Fruit fly (Drosophila melanogaster) whole organism, embryonic: ENCODE results near the gene Hsp70Aa.

Experiments
- Bgb ChIP-seq: fragments of 200-800 bp; sonication (Bioruptor generic); IDR thresholded peaks from 2 replicates; pipeline ENCODE4 v1.3.6; 2022; ENCODE audit warnings: missing biosample characterization, missing genetic modification characterization; ENCODE audit not compliant: partially characterized antibody
- CG10147 ChIP-seq: fragments of 200-800 bp; sonication (Bioruptor generic); optimal IDR thresholded peaks from 2 replicates; lab custom pipeline; 2019; ENCODE audit warnings: missing biosample characterization, mild to moderate bottlenecking, missing genetic modification characterization, moderate library complexity
- CG1024 ChIP-seq: fragments of 200-800 bp; sonication (Bioruptor generic); IDR thresholded peaks from 2 replicates; pipeline ENCODE4 v1.3.6; 2022; ENCODE audit warnings: missing biosample characterization, missing genetic modification characterization
- CG10565 ChIP-seq: fragments of 200-800 bp; sonication (Bioruptor generic); optimal IDR thresholded peaks from 3 replicates; lab custom pipeline; 2016; ENCODE audit warnings: missing biosample characterization, mild to moderate bottlenecking, missing genetic modification characterization
- CG11695 ChIP-seq: fragments of 200-800 bp; sonication (Bioruptor generic); IDR thresholded peaks from 3 replicates; pipeline ENCODE4 v1.3.6; 2022; ENCODE audit warnings: missing biosample characterization, missing genetic modification characterization
- CG1233 ChIP-seq: fragments of 200-800 bp; sonication (Bioruptor generic); optimal IDR thresholded peaks from 4 replicates; lab custom pipeline; 2018; ENCODE audit warnings: missing biosample characterization, mild to moderate bottlenecking, missing genetic modification characterization
- CG13123 ChIP-seq: fragments of 200-800 bp; sonication (Bioruptor generic); optimal IDR thresholded peaks from 2 replicates; lab custom pipeline; 2016; ENCODE audit warnings: missing biosample characterization, missing genetic modification characterization
- CG1647 ChIP-seq: fragments of 200-800 bp; sonication (Bioruptor generic); optimal IDR thresholded peaks from 3 replicates; lab custom pipeline; 2016; ENCODE audit warnings: missing biosample characterization, missing genetic modification characterization
- CG2116 ChIP-seq: fragments of 200-800 bp; sonication (Bioruptor generic); optimal IDR thresholded peaks from 3 replicates; lab custom pipeline; 2018; ENCODE audit warnings: missing biosample characterization, mild to moderate bottlenecking, missing genetic modification characterization
- CG2129 ChIP-seq: fragments of 200-800 bp; sonication (Bioruptor generic); IDR thresholded peaks from 2 replicates; pipeline ENCODE4 v1.3.6; 2022; ENCODE audit warnings: missing biosample characterization, missing genetic modification characterization; ENCODE audit not compliant: partially characterized antibody
- CG31224 ChIP-seq: fragments of 200-800 bp; sonication (Bioruptor generic); IDR thresholded peaks from 2 replicates; pipeline ENCODE4 v1.3.6; 2022; ENCODE audit warnings: missing biosample characterization, missing genetic modification characterization
- CG31365 ChIP-seq: fragments of 200-800 bp; sonication (Bioruptor generic); optimal IDR thresholded peaks from 2 replicates; lab custom pipeline; 2018; ENCODE audit warnings: missing biosample characterization, mild to moderate bottlenecking, missing genetic modification characterization
- CG3163 ChIP-seq: fragments of 200-800 bp; sonication (Bioruptor generic); optimal IDR thresholded peaks from 3 replicates; lab custom pipeline; 2016; ENCODE audit warnings: missing biosample characterization, missing genetic modification characterization
- CG4424 ChIP-seq: fragments of 200-800 bp; sonication (Bioruptor generic); optimal IDR thresholded peaks from 3 replicates; lab custom pipeline; 2016; ENCODE audit warnings: missing biosample characterization, missing genetic modification characterization
- CG7556 ChIP-seq: fragments of 200-800 bp; sonication (Bioruptor generic); optimal IDR thresholded peaks from 2 replicates; lab custom pipeline; 2017; ENCODE audit warnings: missing biosample characterization, mild to moderate bottlenecking, missing genetic modification characterization
- CG8944 ChIP-seq: fragments of 200-800 bp; sonication (Bioruptor generic); optimal IDR thresholded peaks from 3 replicates; lab custom pipeline; 2016; ENCODE audit warnings: missing biosample characterization, missing genetic modification characterization
- Dek ChIP-seq: fragments of 200-800 bp; sonication (Bioruptor generic); optimal IDR thresholded peaks from 3 replicates; lab custom pipeline; 2019; ENCODE audit warnings: missing biosample characterization, mild to moderate bottlenecking, missing genetic modification characterization, moderate library complexity
- Dfd ChIP-seq, 2 experiments: fragments of >200 bp; optimal IDR thresholded peaks; 2 replicates each; lab custom pipeline; 2017; ENCODE audit warnings: missing biosample characterization in 2 of 2, missing genetic modification characterization in 2 of 2
- Eip74EF ChIP-seq, 2 experiments: fragments of 200-800 bp in 1 of 2; fragments of >200 bp in 1 of 2; sonication (Bioruptor generic) in 1 of 2; optimal IDR thresholded peaks; 2 replicates each; lab custom pipeline; 2017 to 2019; ENCODE audit warnings: missing biosample characterization in 2 of 2, missing genetic modification characterization in 2 of 2, mild to moderate bottlenecking in 1 of 2, moderate library complexity in 1 of 2
- HLH3B ChIP-seq: fragments of 200-800 bp; sonication (Bioruptor generic); IDR thresholded peaks from 2 replicates; pipeline ENCODE4 v1.3.6; 2022; ENCODE audit warnings: missing biosample characterization, missing genetic modification characterization
- Hand ChIP-seq: fragments of 200-800 bp; sonication (Bioruptor generic); optimal IDR thresholded peaks from 2 replicates; lab custom pipeline; 2017; ENCODE audit warnings: mild to moderate bottlenecking, missing biosample characterization, missing genetic modification reagents, missing genetic modification characterization
- Hr78 ChIP-seq, 2 experiments: fragments of 200-800 bp in 1 of 2; fragments of >200 bp in 1 of 2; sonication (Bioruptor generic) in 1 of 2; optimal IDR thresholded peaks; 2 replicates each; lab custom pipeline; 2017 to 2019; ENCODE audit warnings: missing biosample characterization in 2 of 2, missing genetic modification characterization in 2 of 2, mild to moderate bottlenecking in 1 of 2, moderate library complexity in 1 of 2
- Hsf ChIP-seq: fragments of 200-800 bp; sonication (Bioruptor generic); optimal IDR thresholded peaks from 3 replicates; lab custom pipeline; 2016; ENCODE audit warnings: missing biosample characterization, missing genetic modification characterization
- Oaz ChIP-seq: fragments of 200-800 bp; sonication (Bioruptor generic); IDR thresholded peaks from 2 replicates; pipeline ENCODE4 v1.3.6; 2022; ENCODE audit warnings: missing biosample characterization, missing genetic modification characterization
- PHDP ChIP-seq: fragments of 200-800 bp; sonication (Bioruptor generic); optimal IDR thresholded peaks from 3 replicates; lab custom pipeline; 2018; ENCODE audit warnings: missing biosample characterization, mild to moderate bottlenecking, missing genetic modification characterization, moderate library complexity
- Ravus ChIP-seq: fragments of 200-800 bp; sonication (Bioruptor generic); IDR thresholded peaks from 2 replicates; pipeline ENCODE4 v1.3.6; 2022; ENCODE audit warnings: missing biosample characterization, missing genetic modification characterization
- Side ChIP-seq: fragments of 200-800 bp; sonication (Bioruptor generic); optimal IDR thresholded peaks from 2 replicates; lab custom pipeline; 2016; ENCODE audit warnings: missing biosample characterization, missing genetic modification characterization
- Sox102F ChIP-seq: fragments of 200-800 bp; sonication (Bioruptor generic); optimal IDR thresholded peaks from 2 replicates; lab custom pipeline; 2018; ENCODE audit warnings: missing biosample characterization, mild to moderate bottlenecking, missing genetic modification characterization, moderate library complexity
- Ssrp ChIP-seq: fragments of 200-800 bp; sonication (Bioruptor generic); optimal IDR thresholded peaks from 2 replicates; lab custom pipeline; 2018; ENCODE audit warnings: missing biosample characterization, mild to moderate bottlenecking, missing genetic modification characterization, moderate library complexity
- ac ChIP-seq: fragments of 200-800 bp; sonication (Bioruptor generic); optimal IDR thresholded peaks from 3 replicates; lab custom pipeline; 2017; ENCODE audit warnings: missing biosample characterization, mild to moderate bottlenecking, missing genetic modification characterization
- ato ChIP-seq: fragments of 200-800 bp; sonication (Bioruptor generic); IDR thresholded peaks from 2 replicates; pipeline ENCODE4 v1.3.6; 2022; ENCODE audit warnings: missing biosample characterization, missing genetic modification characterization; ENCODE audit not compliant: partially characterized antibody
- bbx ChIP-seq: fragments of 200-800 bp; sonication (Bioruptor generic); IDR thresholded peaks from 2 replicates; pipeline ENCODE4 v1.3.6; 2022; ENCODE audit warnings: missing biosample characterization, missing genetic modification characterization; ENCODE audit not compliant: partially characterized antibody
- caup ChIP-seq: fragments of 200-800 bp; sonication (Bioruptor generic); optimal IDR thresholded peaks from 3 replicates; lab custom pipeline; 2017; ENCODE audit warnings: missing biosample characterization, mild to moderate bottlenecking, missing genetic modification characterization, moderate library complexity; ENCODE audit not compliant: severe bottlenecking
- cg ChIP-seq: fragments of 200-800 bp; sonication (Bioruptor generic); optimal IDR thresholded peaks from 3 replicates; lab custom pipeline; 2019; ENCODE audit warnings: missing biosample characterization, mild to moderate bottlenecking, missing genetic modification characterization, moderate library complexity
- corto ChIP-seq: fragments of 200-800 bp; sonication (Bioruptor generic); optimal IDR thresholded peaks from 2 replicates; lab custom pipeline; 2016; ENCODE audit warnings: missing biosample characterization, mild to moderate bottlenecking, missing genetic modification characterization, moderate library complexity
- crc ChIP-seq: fragments of 200-800 bp; sonication (Bioruptor generic); optimal IDR thresholded peaks from 2 replicates; lab custom pipeline; 2016; ENCODE audit warnings: missing biosample characterization, missing genetic modification characterization
- ems ChIP-seq: fragments of 200-800 bp; sonication (Bioruptor generic); optimal IDR thresholded peaks from 3 replicates; lab custom pipeline; 2016; ENCODE audit warnings: missing biosample characterization, missing genetic modification characterization
- en ChIP-seq: fragments of 200-800 bp; sonication (Bioruptor generic); optimal IDR thresholded peaks from 2 replicates; lab custom pipeline; 2016; ENCODE audit warnings: missing biosample characterization, missing genetic modification characterization
- grau ChIP-seq: fragments of 200-800 bp; optimal IDR thresholded peaks from 3 replicates; lab custom pipeline; 2019; ENCODE audit warnings: missing biosample characterization, mild to moderate bottlenecking, missing genetic modification characterization, moderate library complexity
- mirr ChIP-seq: fragments of 200-800 bp; sonication (Bioruptor generic); optimal IDR thresholded peaks from 3 replicates; lab custom pipeline; 2018; ENCODE audit warnings: missing biosample characterization, mild to moderate bottlenecking, missing genetic modification characterization
- nom ChIP-seq: fragments of 200-800 bp; sonication (Bioruptor generic); optimal IDR thresholded peaks from 2 replicates; lab custom pipeline; 2017; ENCODE audit warnings: missing biosample characterization, missing genetic modification characterization, mild to moderate bottlenecking, moderate library complexity, missing genetic modification reagents
- pb ChIP-seq: fragments of 200-800 bp; sonication (Bioruptor generic); optimal IDR thresholded peaks from 3 replicates; lab custom pipeline; 2016; ENCODE audit warnings: missing biosample characterization, missing genetic modification characterization
- slp2 ChIP-seq: fragments of 200-800 bp; sonication (Bioruptor generic); optimal IDR thresholded peaks from 2 replicates; lab custom pipeline; 2016; ENCODE audit warnings: missing biosample characterization, missing genetic modification characterization
- stwl ChIP-seq: fragments of 200-800 bp; sonication (Bioruptor generic); optimal IDR thresholded peaks from 3 replicates; lab custom pipeline; 2018; ENCODE audit warnings: missing biosample characterization, mild to moderate bottlenecking, missing genetic modification characterization, moderate library complexity
- tgo ChIP-seq: fragments of 200-800 bp; sonication (Bioruptor generic); IDR thresholded peaks from 3 replicates; pipeline ENCODE4 v1.3.6; 2022; ENCODE audit warnings: missing biosample characterization, missing genetic modification characterization
- ttk ChIP-seq: fragments of 200-800 bp; sonication (Bioruptor generic); IDR thresholded peaks from 2 replicates; pipeline ENCODE4 v2.1.2; 2022; ENCODE audit warnings: missing biosample characterization, missing genetic modification characterization
- twi ChIP-seq: fragments of 200-800 bp; optimal IDR thresholded peaks from 2 replicates; lab custom pipeline; 2019; ENCODE audit warnings: missing biosample characterization, mild to moderate bottlenecking, missing genetic modification characterization, moderate library complexity
- wor ChIP-seq: fragments of 200-800 bp; sonication (Bioruptor generic); IDR thresholded peaks from 2 replicates; pipeline ENCODE4 v1.3.6; 2022; ENCODE audit warnings: missing biosample characterization, missing genetic modification characterization
- zf30C ChIP-seq: fragments of 200-800 bp; sonication (Bioruptor generic); optimal IDR thresholded peaks from 3 replicates; lab custom pipeline; 2018; ENCODE audit warnings: missing biosample characterization, mild to moderate bottlenecking, missing genetic modification characterization

Gene Hsp70Aa

dm6 chr3R:11992934-11993670, 36.8 kb upstream of the Hsp70Aa start, which contains the start of gene mfas:
Gene mfas (minus strand): TSS chr3R:11993315.
- TF ChIP-seq wor (GFP tag; lab: Robert Waterston, UW): no peak
- TF ChIP-seq crc (GFP tag; lab: Kevin White, UChicago): peak; percentile 7
- TF ChIP-seq cg (GFP tag; lab: Kevin White, UChicago): peak; percentile 67
- TF ChIP-seq mirr (GFP tag; lab: Kevin White, UChicago): peak; percentile 29
- TF ChIP-seq PHDP: peak; percentile 15
- peak; percentile 23 for TF ChIP-seq caup (GFP tag; lab: Kevin White, UChicago)
- TF ChIP-seq ac (GFP tag; lab: Kevin White, UChicago): no peak
- TF ChIP-seq Eip74EF (GFP tag; optimal IDR thresholded peaks at IDR 0.05; lab: Kevin White, UChicago): no peak
- no peak for TF ChIP-seq CG2129 (GFP tag; lab: Robert Waterston, UW)
- no peak for TF ChIP-seq Oaz
- TF ChIP-seq twi (tag; lab: Kevin White, UChicago): no peak
- no peak for TF ChIP-seq Ssrp (tag; lab: Kevin White, UChicago)
- TF ChIP-seq nom: peak; percentile 23
- no peak for TF ChIP-seq ems (GFP tag; lab: Kevin White, UChicago)
- no peak for TF ChIP-seq Hr78 (GFP tag; optimal IDR thresholded peaks at IDR 0.05; lab: Kevin White, UChicago)
- TF ChIP-seq Hsf (GFP tag; lab: Kevin White, UChicago): no peak
- TF ChIP-seq Hand: no peak
- TF ChIP-seq Dek: no peak
- TF ChIP-seq CG4424 (GFP tag; lab: Kevin White, UChicago): no peak
- no peak for TF ChIP-seq CG13123 (GFP tag; lab: Kevin White, UChicago)
- TF ChIP-seq Ravus (GFP tag; lab: Robert Waterston, UW): no peak
- no peak for TF ChIP-seq CG10147 (GFP tag; lab: Kevin White, UChicago)
- TF ChIP-seq HLH3B: no peak; the same call in 1 of the 2 replicates
- no peak for TF ChIP-seq en (GFP tag; lab: Kevin White, UChicago)
- TF ChIP-seq pb (GFP tag; lab: Kevin White, UChicago): peak; percentile 5
- TF ChIP-seq corto (GFP tag; lab: Kevin White, UChicago): no peak
- peak; percentile 19 for TF ChIP-seq Side
- TF ChIP-seq stwl (tag; lab: Kevin White, UChicago): no peak
- TF ChIP-seq CG8944 (GFP tag; lab: Kevin White, UChicago): no peak
- TF ChIP-seq CG7556: no peak
- no peak for TF ChIP-seq ttk (GFP tag; lab: Robert Waterston, UW)
- peak; percentile 19; the same call in 1 of the 2 replicates for TF ChIP-seq CG1024 (GFP tag; lab: Robert Waterston, UW)
- TF ChIP-seq Dfd (GFP tag; optimal IDR thresholded peaks at IDR 0.05; lab: Kevin White, UChicago): no peak
- no peak for TF ChIP-seq CG31365 (tag; lab: Kevin White, UChicago)
- no peak for TF ChIP-seq tgo (GFP tag; lab: Robert Waterston, UW)
- no peak for TF ChIP-seq ato (GFP tag; lab: Robert Waterston, UW)
- peak; percentile 7; the same call in 1 of the 2 replicates for TF ChIP-seq Bgb
- TF ChIP-seq grau: no peak
- TF ChIP-seq CG2116: no peak
- peak; percentile 32 for TF ChIP-seq CG3163 (GFP tag; lab: Kevin White, UChicago)
- TF ChIP-seq CG10565 (GFP tag; lab: Kevin White, UChicago): no peak
- no peak for TF ChIP-seq CG1233 (GFP tag; lab: Kevin White, UChicago)
- TF ChIP-seq CG31224: no peak
- peak; percentile 14 for TF ChIP-seq zf30C (GFP tag; lab: Kevin White, UChicago)
- no peak for TF ChIP-seq slp2 (GFP tag; lab: Kevin White, UChicago)
- no peak for TF ChIP-seq CG11695 (GFP tag; lab: Robert Waterston, UW)
- TF ChIP-seq Sox102F: peak; percentile 14
- TF ChIP-seq bbx (GFP tag; lab: Robert Waterston, UW): peak; percentile 22; the same call in 1 of the 2 replicates
- peak; percentile 17 for TF ChIP-seq CG1647 (GFP tag; lab: Kevin White, UChicago)
